Fruit fly (Drosophila melanogaster) whole organism, embryonic: ENCODE results near the gene CG3651.
A peak's percentile ranks its signal among the peaks of the same experiment; 100 is the strongest.

Experiments used
- Atf-2 ChIP-seq: fragments of 200-800 bp; sonication (Bioruptor generic); optimal IDR thresholded peaks from 2 replicates; lab custom pipeline; 2016; ENCODE audit warnings: missing biosample characterization, missing genetic modification characterization
- Atf6 ChIP-seq: fragments of 200-800 bp; sonication (Bioruptor generic); IDR thresholded peaks from 2 replicates; pipeline ENCODE4 v1.3.6; 2022; ENCODE audit warnings: missing biosample characterization, missing genetic modification characterization
- BtbVII ChIP-seq: fragments of 200-800 bp; sonication (Bioruptor generic); optimal IDR thresholded peaks from 3 replicates; lab custom pipeline; 2017; ENCODE audit warnings: missing biosample characterization, mild to moderate bottlenecking, missing genetic modification characterization
- CG10959 ChIP-seq: fragments of 200-800 bp; sonication (Bioruptor generic); IDR thresholded peaks from 2 replicates; pipeline ENCODE4 v1.3.6; 2022; ENCODE audit warnings: missing biosample characterization, missing genetic modification characterization
- CG11398 ChIP-seq: fragments of 200-800 bp; sonication (Bioruptor generic); optimal IDR thresholded peaks from 2 replicates; lab custom pipeline; 2016; ENCODE audit warnings: missing biosample characterization, missing genetic modification characterization
- CG11504 ChIP-seq: fragments of 200-800 bp; sonication (Bioruptor generic); optimal IDR thresholded peaks from 3 replicates; lab custom pipeline; 2019; ENCODE audit warnings: missing biosample characterization, mild to moderate bottlenecking, missing genetic modification characterization, moderate library complexity
- CG13296 ChIP-seq: fragments of 200-800 bp; sonication (Bioruptor generic); optimal IDR thresholded peaks from 3 replicates; lab custom pipeline; 2018; ENCODE audit warnings: missing biosample characterization, mild to moderate bottlenecking, missing genetic modification characterization
- CG14860 ChIP-seq: fragments of 200-800 bp; sonication (Bioruptor generic); IDR thresholded peaks from 3 replicates; pipeline ENCODE4 v1.3.6; 2022; ENCODE audit warnings: missing biosample characterization, missing genetic modification characterization; ENCODE audit not compliant: partially characterized antibody
- CG1602 ChIP-seq: fragments of 200-800 bp; sonication (Bioruptor generic); optimal IDR thresholded peaks from 3 replicates; lab custom pipeline; 2016; ENCODE audit warnings: missing biosample characterization, missing genetic modification characterization
- CG16813 ChIP-seq: fragments of 200-800 bp; sonication (Bioruptor generic); IDR thresholded peaks from 3 replicates; pipeline ENCODE4 v1.3.6; 2022; ENCODE audit warnings: missing biosample characterization, missing genetic modification characterization; ENCODE audit not compliant: partially characterized antibody
- CG17802 ChIP-seq: fragments of 200-800 bp; sonication (Bioruptor generic); optimal IDR thresholded peaks from 2 replicates; lab custom pipeline; 2018; ENCODE audit warnings: missing biosample characterization, mild to moderate bottlenecking, missing genetic modification characterization, moderate library complexity
- CG17912 ChIP-seq: fragments of 200-800 bp; sonication (Bioruptor generic); optimal IDR thresholded peaks from 2 replicates; lab custom pipeline; 2018; ENCODE audit warnings: missing biosample characterization, mild to moderate bottlenecking, missing genetic modification characterization
- CG2712 ChIP-seq: fragments of 200-800 bp; optimal IDR thresholded peaks from 3 replicates; lab custom pipeline; 2019; ENCODE audit warnings: missing biosample characterization, mild to moderate bottlenecking, missing genetic modification characterization, moderate library complexity
- CG32772 ChIP-seq: fragments of 200-800 bp; sonication (Bioruptor generic); IDR thresholded peaks from 2 replicates; pipeline ENCODE4 v1.3.6; 2022; ENCODE audit warnings: missing biosample characterization, missing genetic modification characterization
- CG33213 ChIP-seq: fragments of 200-800 bp; sonication (Bioruptor generic); optimal IDR thresholded peaks from 3 replicates; lab custom pipeline; 2016; ENCODE audit warnings: missing biosample characterization, missing genetic modification characterization
- CG3407 ChIP-seq: fragments of 200-800 bp; sonication (Bioruptor generic); optimal IDR thresholded peaks from 2 replicates; lab custom pipeline; 2018; ENCODE audit warnings: missing biosample characterization, mild to moderate bottlenecking, missing genetic modification characterization
- CG34224 ChIP-seq: fragments of 200-800 bp; sonication (Bioruptor generic); IDR thresholded peaks from 3 replicates; pipeline ENCODE4 v1.3.6; 2022; ENCODE audit warnings: missing biosample characterization, missing genetic modification characterization; ENCODE audit not compliant: partially characterized antibody
- CG5245 ChIP-seq: fragments of 200-800 bp; sonication (Bioruptor generic); optimal IDR thresholded peaks from 3 replicates; lab custom pipeline; 2016; ENCODE audit warnings: missing biosample characterization, missing genetic modification characterization
- CG7556 ChIP-seq: fragments of 200-800 bp; sonication (Bioruptor generic); optimal IDR thresholded peaks from 2 replicates; lab custom pipeline; 2017; ENCODE audit warnings: missing biosample characterization, mild to moderate bottlenecking, missing genetic modification characterization
- CG7839 ChIP-seq: fragments of 200-800 bp; sonication (Bioruptor generic); optimal IDR thresholded peaks from 3 replicates; lab custom pipeline; 2018; ENCODE audit warnings: missing biosample characterization, mild to moderate bottlenecking, missing genetic modification characterization, moderate library complexity
- CG7987 ChIP-seq: fragments of 200-800 bp; sonication (Bioruptor generic); optimal IDR thresholded peaks from 2 replicates; lab custom pipeline; 2018; ENCODE audit warnings: missing biosample characterization, mild to moderate bottlenecking, missing genetic modification characterization, moderate library complexity
- CG8478 ChIP-seq: fragments of >200 bp; optimal IDR thresholded peaks from 2 replicates; lab custom pipeline; 2018
- CG9215 ChIP-seq: fragments of 200-800 bp; sonication (Bioruptor generic); IDR thresholded peaks from 2 replicates; pipeline ENCODE4 v1.3.6; 2022; ENCODE audit warnings: missing biosample characterization, missing genetic modification characterization
- Chrac-16 ChIP-seq: fragments of 200-800 bp; sonication (Bioruptor generic); optimal IDR thresholded peaks from 3 replicates; lab custom pipeline; 2016; ENCODE audit warnings: missing biosample characterization, missing genetic modification characterization
- Dek ChIP-seq: fragments of 200-800 bp; sonication (Bioruptor generic); optimal IDR thresholded peaks from 3 replicates; lab custom pipeline; 2019; ENCODE audit warnings: missing biosample characterization, mild to moderate bottlenecking, missing genetic modification characterization, moderate library complexity
- Lpt ChIP-seq: fragments of >200 bp; optimal IDR thresholded peaks from 2 replicates; lab custom pipeline; 2018; ENCODE audit warnings: missing biosample characterization, missing genetic modification characterization
- MTF-1 ChIP-seq: fragments of 200-800 bp; sonication (Bioruptor generic); optimal IDR thresholded peaks from 2 replicates; lab custom pipeline; 2018; ENCODE audit warnings: missing biosample characterization, mild to moderate bottlenecking, missing genetic modification characterization, borderline replicate concordance
- Mes4 ChIP-seq: fragments of 200-800 bp; sonication (Bioruptor generic); optimal IDR thresholded peaks from 2 replicates; lab custom pipeline; 2016; ENCODE audit warnings: missing biosample characterization, missing genetic modification characterization
- NFAT ChIP-seq: fragments of 200-800 bp; sonication (Bioruptor generic); IDR thresholded peaks from 2 replicates; pipeline ENCODE4 v1.3.6; 2022; ENCODE audit warnings: missing biosample characterization, missing genetic modification characterization
- Nf-YB ChIP-seq: fragments of 200-800 bp; sonication (Bioruptor generic); optimal IDR thresholded peaks from 3 replicates; lab custom pipeline; 2019; ENCODE audit warnings: missing biosample characterization, mild to moderate bottlenecking, missing genetic modification characterization, moderate library complexity
- Opbp ChIP-seq: fragments of 200-800 bp; sonication (Bioruptor generic); IDR thresholded peaks from 3 replicates; pipeline ENCODE4 v1.3.6; 2022; ENCODE audit warnings: missing biosample characterization, missing genetic modification characterization; ENCODE audit not compliant: partially characterized antibody
- Ravus ChIP-seq: fragments of 200-800 bp; sonication (Bioruptor generic); IDR thresholded peaks from 2 replicates; pipeline ENCODE4 v1.3.6; 2022; ENCODE audit warnings: missing biosample characterization, missing genetic modification characterization
- Sox102F ChIP-seq: fragments of 200-800 bp; sonication (Bioruptor generic); optimal IDR thresholded peaks from 2 replicates; lab custom pipeline; 2018; ENCODE audit warnings: missing biosample characterization, mild to moderate bottlenecking, missing genetic modification characterization, moderate library complexity
- aop ChIP-seq: fragments of 200-800 bp; sonication (Bioruptor generic); IDR thresholded peaks from 2 replicates; pipeline ENCODE4 v1.3.6; 2022; ENCODE audit warnings: missing biosample characterization, missing genetic modification characterization
- bigmax ChIP-seq: fragments of 200-800 bp; sonication (Bioruptor generic); optimal IDR thresholded peaks from 2 replicates; lab custom pipeline; 2018; ENCODE audit warnings: missing biosample characterization, mild to moderate bottlenecking, missing genetic modification characterization
- cato ChIP-seq: fragments of 200-800 bp; sonication (Bioruptor generic); optimal IDR thresholded peaks from 2 replicates; lab custom pipeline; 2016; ENCODE audit warnings: missing biosample characterization, missing genetic modification characterization, borderline replicate concordance
- exex ChIP-seq: fragments of 200-800 bp; sonication (Bioruptor generic); optimal IDR thresholded peaks from 4 replicates; lab custom pipeline; 2018; ENCODE audit warnings: missing biosample characterization, mild to moderate bottlenecking, missing genetic modification characterization, moderate library complexity
- fu2 ChIP-seq: fragments of 200-800 bp; sonication (Bioruptor generic); optimal IDR thresholded peaks from 2 replicates; lab custom pipeline; 2016; ENCODE audit warnings: missing biosample characterization, missing genetic modification characterization
- jing ChIP-seq: fragments of 200-800 bp; sonication (Bioruptor generic); optimal IDR thresholded peaks from 2 replicates; lab custom pipeline; 2018; ENCODE audit warnings: missing biosample characterization, mild to moderate bottlenecking, missing genetic modification characterization
- jumu ChIP-seq: fragments of 200-800 bp; sonication (Bioruptor generic); optimal IDR thresholded peaks from 3 replicates; lab custom pipeline; 2016; ENCODE audit warnings: missing biosample characterization, missing genetic modification characterization
- nerfin-2 ChIP-seq: fragments of 200-800 bp; sonication (Bioruptor generic); IDR thresholded peaks from 2 replicates; pipeline ENCODE4 v1.3.6; 2022; ENCODE audit warnings: missing biosample characterization, missing genetic modification characterization; ENCODE audit not compliant: partially characterized antibody
- pho ChIP-seq: fragments of 200-800 bp; sonication (Bioruptor generic); optimal IDR thresholded peaks from 2 replicates; lab custom pipeline; 2016; ENCODE audit warnings: missing biosample characterization, missing genetic modification characterization
- pros ChIP-seq: fragments of 200-800 bp; sonication (Bioruptor generic); optimal IDR thresholded peaks from 3 replicates; lab custom pipeline; 2019; ENCODE audit warnings: missing biosample characterization, mild to moderate bottlenecking, missing genetic modification characterization, moderate library complexity
- rib ChIP-seq: fragments of 200-800 bp; sonication (Bioruptor generic); IDR thresholded peaks from 2 replicates; pipeline ENCODE4 v1.3.6; 2022; ENCODE audit warnings: missing biosample characterization, missing genetic modification characterization
- ro ChIP-seq: fragments of 200-800 bp; sonication (Bioruptor generic); IDR thresholded peaks from 2 replicates; pipeline ENCODE4 v1.3.6; 2022; ENCODE audit warnings: missing biosample characterization, missing genetic modification characterization
- sens-2 ChIP-seq: fragments of 200-800 bp; sonication (Bioruptor generic); IDR thresholded peaks from 2 replicates; pipeline ENCODE4 v1.3.6; 2022; ENCODE audit warnings: missing biosample characterization, missing genetic modification characterization
- tin ChIP-seq: fragments of 200-800 bp; sonication (Bioruptor generic); optimal IDR thresholded peaks from 3 replicates; lab custom pipeline; 2016; ENCODE audit warnings: missing biosample characterization, missing genetic modification characterization
- tna ChIP-seq: fragments of 200-800 bp; sonication (Bioruptor generic); IDR thresholded peaks from 2 replicates; pipeline ENCODE4 v1.3.6; 2022; ENCODE audit warnings: missing biosample characterization, missing genetic modification characterization; ENCODE audit not compliant: partially characterized antibody
- tup ChIP-seq: fragments of 200-800 bp; sonication (Bioruptor generic); optimal IDR thresholded peaks from 2 replicates; lab custom pipeline; 2016; ENCODE audit warnings: missing biosample characterization, mild to moderate bottlenecking, missing genetic modification characterization, moderate library complexity
- zfh2 ChIP-seq: fragments of 200-800 bp; sonication (Bioruptor generic); optimal IDR thresholded peaks from 2 replicates; lab custom pipeline; 2016; ENCODE audit warnings: missing biosample characterization, missing genetic modification characterization

CG3651 gene

dm6 chr2L:22129581-22130300 is 8.6 kb downstream of the CG3651 start, which contains the start of gene CycK (continued):
- TF ChIP-seq CG17802 (tag; lab: Kevin White, UChicago) (peak; percentile 98), CG16813 (no peak), CG32772 (GFP tag; lab: Robert Waterston, UW) (no peak), nerfin-2 (GFP tag; lab: Robert Waterston, UW) (no peak), CG7556 (GFP tag; lab: Kevin White, UChicago) (no peak), CG8478 (lab: Kevin White, UChicago) (no peak), CG9215 (GFP tag; lab: Robert Waterston, UW) (no peak), exex (tag; lab: Kevin White, UChicago) (no peak), tup (GFP tag; lab: Kevin White, UChicago) (no peak), zfh2 (no peak), CG34224 (GFP tag; lab: Robert Waterston, UW) (no peak), tna (GFP tag; lab: Robert Waterston, UW) (no peak), CG11398 (GFP tag; lab: Kevin White, UChicago) (no peak), Lpt (GFP tag; lab: Kevin White, UChicago) (no peak), cato (no peak), Mes4 (GFP tag; lab: Kevin White, UChicago) (peak; percentile 22), MTF-1 (GFP tag; lab: Kevin White, UChicago) (no peak), CG13296 (GFP tag; lab: Kevin White, UChicago) (no peak), Atf-2 (GFP tag; lab: Kevin White, UChicago) (no peak), CG2712 (tag; lab: Kevin White, UChicago) (peak; percentile 21), sens-2 (GFP tag; lab: Robert Waterston, UW) (no peak), pros (GFP tag; lab: Kevin White, UChicago) (no peak), Opbp (GFP tag; lab: Robert Waterston, UW) (no peak), fu2 (GFP tag; lab: Kevin White, UChicago) (peak; percentile 23), CG11504 (tag; lab: Kevin White, UChicago) (no peak), jumu (GFP tag; lab: Kevin White, UChicago) (peak; percentile 9), bigmax (GFP tag; lab: Kevin White, UChicago) (no peak), CG5245 (no peak), tin (GFP tag; lab: Kevin White, UChicago) (no peak), Dek (tag; lab: Kevin White, UChicago) (no peak), CG7987 (GFP tag; lab: Kevin White, UChicago) (no peak), CG10959 (no peak), NFAT (GFP tag; lab: Robert Waterston, UW) (no peak), CG33213 (GFP tag; lab: Kevin White, UChicago) (peak; percentile 13), CG14860 (GFP tag; lab: Robert Waterston, UW) (no peak), CG1602 (GFP tag; lab: Kevin White, UChicago) (peak; percentile 18), BtbVII (no peak), rib (no peak), Ravus (no peak), Nf-YB (no peak), aop (no peak), CG7839 (tag; lab: Kevin White, UChicago) (peak; percentile 28), CG3407 (GFP tag; lab: Kevin White, UChicago) (no peak), pho (no peak), CG17912 (GFP tag; lab: Kevin White, UChicago) (no peak), Chrac-16 (no peak), Sox102F (GFP tag; lab: Kevin White, UChicago) (no peak), Atf6 (GFP tag; lab: Robert Waterston, UW) (no peak), jing (GFP tag; lab: Kevin White, UChicago) (no peak), ro (no peak)
